Fruit fly (Drosophila melanogaster) whole organism, embryonic: Measurements from ENCODE around the gene CG33483.
A peak's percentile ranks its signal among the peaks of the same experiment; 100 is the strongest.

Experiments
- CG10274 ChIP-seq: fragments of 200-800 bp; sonication (Bioruptor generic); optimal IDR thresholded peaks from 3 replicates; lab custom pipeline; 2017; ENCODE audit warnings: missing biosample characterization, mild to moderate bottlenecking, missing genetic modification characterization
- CG10654 ChIP-seq: fragments of 200-800 bp; sonication (Bioruptor generic); optimal IDR thresholded peaks from 2 replicates; lab custom pipeline; 2016; ENCODE audit warnings: missing biosample characterization, missing genetic modification characterization
- CG12299 ChIP-seq: fragments of 200-800 bp; sonication (Bioruptor generic); optimal IDR thresholded peaks from 2 replicates; lab custom pipeline; 2018; ENCODE audit warnings: missing biosample characterization, mild to moderate bottlenecking, missing genetic modification characterization
- CG12942 ChIP-seq: fragments of 200-800 bp; sonication (Bioruptor generic); optimal IDR thresholded peaks from 3 replicates; lab custom pipeline; 2016; ENCODE audit warnings: missing biosample characterization, missing genetic modification characterization
- CG13123 ChIP-seq: fragments of 200-800 bp; sonication (Bioruptor generic); optimal IDR thresholded peaks from 2 replicates; lab custom pipeline; 2016; ENCODE audit warnings: missing biosample characterization, missing genetic modification characterization
- CG13287 ChIP-seq: fragments of 200-800 bp; sonication (Bioruptor generic); IDR thresholded peaks from 2 replicates; pipeline ENCODE4 v1.3.6; 2022; ENCODE audit warnings: missing biosample characterization, missing genetic modification characterization; ENCODE audit not compliant: partially characterized antibody
- CG14667 ChIP-seq: fragments of 200-800 bp; sonication (Bioruptor generic); IDR thresholded peaks from 2 replicates; pipeline ENCODE4 v1.3.6; 2022; ENCODE audit warnings: missing biosample characterization, missing genetic modification characterization
- CG14860 ChIP-seq: fragments of 200-800 bp; sonication (Bioruptor generic); IDR thresholded peaks from 3 replicates; pipeline ENCODE4 v1.3.6; 2022; ENCODE audit warnings: missing biosample characterization, missing genetic modification characterization; ENCODE audit not compliant: partially characterized antibody
- CG14965 ChIP-seq: fragments of 200-800 bp; sonication (Bioruptor generic); optimal IDR thresholded peaks from 2 replicates; lab custom pipeline; 2016; ENCODE audit warnings: missing biosample characterization, missing genetic modification characterization, borderline replicate concordance
- CG16779 ChIP-seq: fragments of 200-800 bp; sonication (Bioruptor generic); IDR thresholded peaks from 2 replicates; pipeline ENCODE4 v1.3.6; 2022; ENCODE audit warnings: missing biosample characterization, missing genetic modification characterization
- CG17186 ChIP-seq: fragments of 200-800 bp; sonication (Bioruptor generic); optimal IDR thresholded peaks from 3 replicates; lab custom pipeline; 2017; ENCODE audit warnings: missing biosample characterization, missing genetic modification reagents, missing genetic modification characterization
- CG1832 ChIP-seq: fragments of 200-800 bp; sonication (Bioruptor generic); optimal IDR thresholded peaks from 2 replicates; lab custom pipeline; 2017; ENCODE audit warnings: missing biosample characterization, mild to moderate bottlenecking, missing genetic modification characterization, inconsistent platforms
- CG18619 ChIP-seq: fragments of 200-800 bp; sonication (Bioruptor generic); optimal IDR thresholded peaks from 3 replicates; lab custom pipeline; 2017; ENCODE audit warnings: missing biosample characterization, mild to moderate bottlenecking, missing genetic modification characterization
- CG2875 ChIP-seq: fragments of 200-800 bp; sonication (Bioruptor generic); optimal IDR thresholded peaks from 2 replicates; lab custom pipeline; 2017; ENCODE audit warnings: missing biosample characterization, mild to moderate bottlenecking, missing genetic modification characterization, missing genetic modification reagents
- CG7556 ChIP-seq: fragments of 200-800 bp; sonication (Bioruptor generic); optimal IDR thresholded peaks from 2 replicates; lab custom pipeline; 2017; ENCODE audit warnings: missing biosample characterization, mild to moderate bottlenecking, missing genetic modification characterization
- Dad ChIP-seq: fragments of 200-800 bp; sonication (Bioruptor generic); optimal IDR thresholded peaks from 3 replicates; lab custom pipeline; 2016; ENCODE audit warnings: missing biosample characterization, missing genetic modification characterization
- Dref ChIP-seq: fragments of 200-800 bp; sonication (Bioruptor generic); IDR thresholded peaks from 2 replicates; pipeline ENCODE4 v1.3.6; 2022; ENCODE audit warnings: missing biosample characterization, missing genetic modification characterization
- H15 ChIP-seq: fragments of 200-800 bp; sonication (Bioruptor generic); IDR thresholded peaks from 3 replicates; pipeline ENCODE4 v1.3.6; 2022; ENCODE audit warnings: missing biosample characterization, missing genetic modification characterization
- Hey ChIP-seq: fragments of 200-800 bp; sonication (Bioruptor generic); optimal IDR thresholded peaks from 3 replicates; lab custom pipeline; 2018; ENCODE audit warnings: missing biosample characterization, mild to moderate bottlenecking, missing genetic modification characterization
- Jarid2 ChIP-seq: fragments of 200-800 bp; sonication (Bioruptor generic); optimal IDR thresholded peaks from 3 replicates; lab custom pipeline; 2017; ENCODE audit warnings: mild to moderate bottlenecking, missing biosample characterization, missing genetic modification reagents, missing genetic modification characterization
- Med ChIP-seq: fragments of 200-800 bp; sonication (Bioruptor generic); peaks from one replicate; lab custom pipeline; 2016; ENCODE audit warnings: missing biosample characterization, missing genetic modification characterization, mild to moderate bottlenecking, inconsistent platforms, moderate library complexity
- Nf-YB ChIP-seq: fragments of 200-800 bp; sonication (Bioruptor generic); optimal IDR thresholded peaks from 3 replicates; lab custom pipeline; 2019; ENCODE audit warnings: missing biosample characterization, mild to moderate bottlenecking, missing genetic modification characterization, moderate library complexity
- Sry-δ ChIP-seq: fragments of 200-800 bp; sonication (Bioruptor generic); optimal IDR thresholded peaks from 2 replicates; lab custom pipeline; 2016; ENCODE audit warnings: missing biosample characterization, missing genetic modification characterization
- Xbp1 ChIP-seq: fragments of 200-800 bp; sonication (Bioruptor generic); optimal IDR thresholded peaks from 3 replicates; lab custom pipeline; 2016; ENCODE audit warnings: missing biosample characterization, mild to moderate bottlenecking, missing genetic modification characterization
- cg ChIP-seq: fragments of 200-800 bp; sonication (Bioruptor generic); optimal IDR thresholded peaks from 3 replicates; lab custom pipeline; 2019; ENCODE audit warnings: missing biosample characterization, mild to moderate bottlenecking, missing genetic modification characterization, moderate library complexity
- chinmo ChIP-seq: fragments of 200-800 bp; sonication (Bioruptor generic); IDR thresholded peaks from 4 replicates; pipeline ENCODE4 v1.3.6; 2022; ENCODE audit warnings: missing biosample characterization, missing genetic modification characterization; ENCODE audit not compliant: partially characterized antibody
- cwo ChIP-seq: fragments of 200-800 bp; sonication (Bioruptor generic); optimal IDR thresholded peaks from 3 replicates; lab custom pipeline; 2017; ENCODE audit warnings: missing biosample characterization, missing genetic modification characterization, mild to moderate bottlenecking, moderate library complexity, missing genetic modification reagents
- da ChIP-seq: fragments of 200-800 bp; sonication (Bioruptor generic); optimal IDR thresholded peaks from 2 replicates; lab custom pipeline; 2016; ENCODE audit warnings: missing biosample characterization, missing genetic modification characterization
- ems ChIP-seq: fragments of 200-800 bp; sonication (Bioruptor generic); optimal IDR thresholded peaks from 3 replicates; lab custom pipeline; 2016; ENCODE audit warnings: missing biosample characterization, missing genetic modification characterization
- eve ChIP-seq, 2 experiments: fragments of >200 bp; optimal IDR thresholded peaks; 2 replicates each; lab custom pipeline; 2017; ENCODE audit warnings: missing biosample characterization in 2 of 2, missing genetic modification characterization in 2 of 2
- fd102C ChIP-seq: fragments of 200-800 bp; sonication (Bioruptor generic); optimal IDR thresholded peaks from 2 replicates; lab custom pipeline; 2018; ENCODE audit warnings: missing biosample characterization, mild to moderate bottlenecking, missing genetic modification characterization, moderate library complexity
- fd64A ChIP-seq: fragments of 200-800 bp; sonication (Bioruptor generic); optimal IDR thresholded peaks from 3 replicates; lab custom pipeline; 2018; ENCODE audit warnings: missing biosample characterization, mild to moderate bottlenecking, missing genetic modification characterization
- gt ChIP-seq: fragments of 200-800 bp; sonication (Bioruptor generic); IDR thresholded peaks from 2 replicates; pipeline ENCODE4 v1.3.6; 2022; ENCODE audit warnings: missing biosample characterization, missing genetic modification characterization
- hth ChIP-seq: fragments of >200 bp; optimal IDR thresholded peaks from 2 replicates; lab custom pipeline; 2017; ENCODE audit warnings: inconsistent platforms
- nerfin-1 ChIP-seq: fragments of 200-800 bp; sonication (Bioruptor generic); optimal IDR thresholded peaks from 3 replicates; lab custom pipeline; 2019; ENCODE audit warnings: missing biosample characterization, mild to moderate bottlenecking, missing genetic modification characterization, moderate library complexity
- nom ChIP-seq: fragments of 200-800 bp; sonication (Bioruptor generic); optimal IDR thresholded peaks from 2 replicates; lab custom pipeline; 2017; ENCODE audit warnings: missing biosample characterization, missing genetic modification characterization, mild to moderate bottlenecking, moderate library complexity, missing genetic modification reagents
- oc ChIP-seq: fragments of 200-800 bp; sonication (Bioruptor generic); optimal IDR thresholded peaks from 2 replicates; lab custom pipeline; 2018; ENCODE audit warnings: missing biosample characterization, mild to moderate bottlenecking, missing genetic modification characterization, moderate library complexity
- onecut ChIP-seq: fragments of 200-800 bp; sonication (Bioruptor generic); IDR thresholded peaks from 2 replicates; pipeline ENCODE4 v1.3.6; 2022; ENCODE audit warnings: missing biosample characterization, missing genetic modification characterization
- org-1 ChIP-seq: fragments of 200-800 bp; sonication (Bioruptor generic); optimal IDR thresholded peaks from 2 replicates; lab custom pipeline; 2017; ENCODE audit warnings: missing biosample characterization, missing genetic modification characterization
- pan ChIP-seq, 4 experiments: fragments of >200 bp in 3 of 4; fragments of 200-800 bp in 1 of 4; sonication (Bioruptor generic) in 1 of 4; optimal IDR thresholded peaks in 3 of 4; IDR thresholded peaks in 1 of 4; 2 replicates each; pipeline versions ENCODE4 v1.3.6 to Lab custom; 2017 to 2022; ENCODE audit warnings: missing biosample characterization in 2 of 4, missing genetic modification characterization in 2 of 4, mixed read lengths in 1 of 4
- prd ChIP-seq, 3 experiments: fragments of >200 bp in 2 of 3; fragments of 200-800 bp in 1 of 3; sonication (Bioruptor generic) in 1 of 3; optimal IDR thresholded peaks in 2 of 3; IDR thresholded peaks in 1 of 3; 2 replicates in 2 of 3; 3 replicates in 1 of 3; pipeline versions ENCODE4 v1.3.6 to Lab custom; 2017 to 2022; ENCODE audit warnings: missing biosample characterization in 1 of 3, missing genetic modification characterization in 1 of 3
- pros ChIP-seq: fragments of 200-800 bp; sonication (Bioruptor generic); optimal IDR thresholded peaks from 3 replicates; lab custom pipeline; 2019; ENCODE audit warnings: missing biosample characterization, mild to moderate bottlenecking, missing genetic modification characterization, moderate library complexity
- pum ChIP-seq: fragments of 200-800 bp; sonication (Bioruptor generic); optimal IDR thresholded peaks from 2 replicates; lab custom pipeline; 2016; ENCODE audit warnings: missing biosample characterization, missing genetic modification characterization
- row ChIP-seq: fragments of 200-800 bp; sonication (Bioruptor generic); IDR thresholded peaks from 3 replicates; pipeline ENCODE4 v1.3.6; 2022; ENCODE audit warnings: missing biosample characterization, missing genetic modification characterization
- sc ChIP-seq, 3 experiments: fragments of >200 bp in 2 of 3; fragments of 200-800 bp in 1 of 3; sonication (Bioruptor generic) in 1 of 3; optimal IDR thresholded peaks; 2 replicates in 2 of 3; 3 replicates in 1 of 3; lab custom pipeline; 2017; ENCODE audit warnings: mild to moderate bottlenecking in 1 of 3, missing biosample characterization in 1 of 3, missing genetic modification characterization in 1 of 3, missing genetic modification reagents in 1 of 3
- sens ChIP-seq: fragments of 200-800 bp; sonication (Bioruptor generic); peaks from one replicate; lab custom pipeline; 2016; ENCODE audit warnings: missing biosample characterization, missing genetic modification characterization
- sima ChIP-seq: fragments of 200-800 bp; sonication (Bioruptor generic); optimal IDR thresholded peaks from 2 replicates; lab custom pipeline; 2016; ENCODE audit warnings: missing biosample characterization, missing genetic modification characterization
- trh ChIP-seq: fragments of 200-800 bp; sonication (Bioruptor generic); optimal IDR thresholded peaks from 2 replicates; lab custom pipeline; 2016; ENCODE audit warnings: missing biosample characterization, missing genetic modification characterization

The CG33483 gene

dm6 chr3R:30860561-30860928 is 41.4 kb downstream of the CG33483 start:
- no peak for TF ChIP-seq cg (GFP tag; lab: Kevin White, UChicago)
- TF ChIP-seq Med (GFP tag; lab: Kevin White, UChicago): peak; percentile 46
- TF ChIP-seq Hey (tag; lab: Kevin White, UChicago): peak; percentile 2
- no peak for TF ChIP-seq CG12942 (GFP tag; lab: Kevin White, UChicago)
- TF ChIP-seq oc (tag; lab: Kevin White, UChicago): peak; percentile 29
- TF ChIP-seq CG14860: no peak
- no peak for TF ChIP-seq fd102C (GFP tag; lab: Kevin White, UChicago)
- TF ChIP-seq pan (optimal IDR thresholded peaks at IDR 0.05; lab: Kevin White, UChicago): no peak
- no peak for TF ChIP-seq pan (GFP tag; optimal IDR thresholded peaks at IDR 0.05 in 1 of 2, IDR thresholded peaks at IDR 0.05 in 1 of 2)
- no peak for TF ChIP-seq CG13123
- TF ChIP-seq onecut: 0 out of 2 replicates have a peak, but pooled peaks have one; percentile 3
- TF ChIP-seq Dad (GFP tag; lab: Kevin White, UChicago): no peak
- TF ChIP-seq H15: no peak
- TF ChIP-seq CG2875 (GFP tag; lab: Kevin White, UChicago): no peak
- peak; percentile 13 for TF ChIP-seq sens (GFP tag; lab: Kevin White, UChicago)
- TF ChIP-seq org-1 (GFP tag; lab: Kevin White, UChicago): no peak
- peak; percentile 74 for TF ChIP-seq nerfin-1 (tag; lab: Kevin White, UChicago)
- peak; percentile 93 for TF ChIP-seq CG10274 (GFP tag; lab: Kevin White, UChicago)
- TF ChIP-seq CG18619 (GFP tag; lab: Kevin White, UChicago): no peak
- TF ChIP-seq Nf-YB (GFP tag; lab: Kevin White, UChicago): peak; percentile 37
- peak; percentile 19 for TF ChIP-seq pros (GFP tag; lab: Kevin White, UChicago)
- no peak for TF ChIP-seq gt (GFP tag; lab: Robert Waterston, UW)
- TF ChIP-seq row (GFP tag; lab: Robert Waterston, UW): 0 out of 3 replicates have a peak, but pooled peaks have one; percentile 18
- TF ChIP-seq CG13287 (GFP tag; lab: Robert Waterston, UW): no peak
- no peak for TF ChIP-seq CG14965 (GFP tag; lab: Kevin White, UChicago)
- TF ChIP-seq pum (GFP tag; lab: Kevin White, UChicago): no peak
- TF ChIP-seq chinmo (GFP tag; lab: Robert Waterston, UW): 0 out of 4 replicates have a peak, but pooled peaks have one; percentile 13

dm6 chr3R:30859901-30860560 is 41.9 kb downstream of the CG33483 start:
- TF ChIP-seq CG17186 (GFP tag; lab: Kevin White, UChicago) (no peak), nom (no peak), CG10654 (no peak), prd (optimal IDR thresholded peaks at IDR 0.05; lab: Kevin White, UChicago) (no peak), prd (GFP tag; IDR thresholded peaks at IDR 0.05; lab: Robert Waterston, UW) (no peak), eve (GFP tag; optimal IDR thresholded peaks at IDR 0.05; lab: Kevin White, UChicago) (no peak), Xbp1 (GFP tag; lab: Kevin White, UChicago) (no peak), Jarid2 (GFP tag; lab: Kevin White, UChicago) (no peak), cwo (no peak), fd64A (GFP tag; lab: Kevin White, UChicago) (no peak), CG1832 (GFP tag; lab: Kevin White, UChicago) (peak; percentile 20), sima (GFP tag; lab: Kevin White, UChicago) (no peak), Sry-δ (GFP tag; lab: Kevin White, UChicago) (no peak), Dref (no peak), CG14667 (GFP tag; lab: Robert Waterston, UW) (no peak), CG16779 (GFP tag; lab: Robert Waterston, UW) (no peak), ems (GFP tag; lab: Kevin White, UChicago) (no peak), sc (optimal IDR thresholded peaks at IDR 0.05; lab: Kevin White, UChicago) (no peak), sc (GFP tag; optimal IDR thresholded peaks at IDR 0.05; lab: Kevin White, UChicago) (no peak), trh (no peak), CG12299 (no peak), da (GFP tag; lab: Kevin White, UChicago) (no peak), CG7556 (GFP tag; lab: Kevin White, UChicago) (peak; percentile 40), hth (lab: Kevin White, UChicago) (no peak)
